Fruit fly (Drosophila melanogaster) whole organism, adult: Measurements from ENCODE around the gene GATAe.

ENCODE experiments used
- CG33017 ChIP-seq: fragments of 200-800 bp; sonication (Bioruptor generic); optimal IDR thresholded peaks from 2 replicates; lab custom pipeline; 2018; ENCODE audit warnings: missing biosample characterization, mild to moderate bottlenecking, missing genetic modification characterization, moderate library complexity
- Mnt ChIP-seq: fragments of 200-800 bp; sonication (Bioruptor generic); optimal IDR thresholded peaks from 2 replicates; lab custom pipeline; 2016; ENCODE audit warnings: missing biosample characterization, mild to moderate bottlenecking, missing genetic modification characterization

DNA sequence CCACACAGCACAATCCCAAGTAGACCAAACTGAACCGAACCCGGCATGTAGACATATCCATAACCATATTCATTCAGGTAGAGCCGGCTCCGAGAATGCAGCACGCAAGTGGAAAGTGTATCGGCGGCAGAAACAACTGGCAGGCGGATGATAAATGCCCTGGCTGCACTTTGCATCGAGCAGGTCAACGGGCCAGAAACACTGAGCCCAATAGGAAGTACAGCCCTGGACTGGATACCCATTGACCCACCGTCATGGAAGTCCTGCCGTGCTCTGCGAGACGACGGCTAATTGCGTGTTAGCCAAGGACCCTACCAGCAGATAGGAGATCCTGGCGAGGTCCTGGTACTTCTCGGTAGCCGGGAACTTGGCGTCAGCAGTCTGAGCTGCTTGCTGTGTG, 20.7 kb downstream of the GATAe start:
- TF ChIP-seq CG33017 (tag; lab: Kevin White, UChicago) (no peak), Mnt (no peak)
